Fruit fly (Drosophila melanogaster) whole organism, embryonic: Measurements from ENCODE around the gene Jhbp3.

Experiments used
- Atf-2 ChIP-seq: fragments of 200-800 bp; sonication (Bioruptor generic); optimal IDR thresholded peaks from 2 replicates; lab custom pipeline; 2016; ENCODE audit warnings: missing biosample characterization, missing genetic modification characterization
- CG10147 ChIP-seq: fragments of 200-800 bp; sonication (Bioruptor generic); optimal IDR thresholded peaks from 2 replicates; lab custom pipeline; 2019; ENCODE audit warnings: missing biosample characterization, mild to moderate bottlenecking, missing genetic modification characterization, moderate library complexity
- CG12769 ChIP-seq: fragments of 200-800 bp; sonication (Bioruptor generic); optimal IDR thresholded peaks from 2 replicates; lab custom pipeline; 2019; ENCODE audit warnings: missing biosample characterization, mild to moderate bottlenecking, missing genetic modification characterization, moderate library complexity
- CG5245 ChIP-seq: fragments of 200-800 bp; sonication (Bioruptor generic); optimal IDR thresholded peaks from 3 replicates; lab custom pipeline; 2016; ENCODE audit warnings: missing biosample characterization, missing genetic modification characterization
- CG8281 ChIP-seq: fragments of 200-800 bp; sonication (Bioruptor generic); optimal IDR thresholded peaks from 2 replicates; lab custom pipeline; 2018; ENCODE audit warnings: missing biosample characterization, mild to moderate bottlenecking, missing genetic modification characterization, moderate library complexity
- Dip3 ChIP-seq: fragments of 200-800 bp; sonication (Bioruptor generic); optimal IDR thresholded peaks from 3 replicates; lab custom pipeline; 2016; ENCODE audit warnings: missing biosample characterization, missing genetic modification characterization
- Trl ChIP-seq, 3 experiments: fragments of >200 bp in 2 of 3; fragments of 200-800 bp in 1 of 3; sonication (Bioruptor generic) in 1 of 3; optimal IDR thresholded peaks; 2 replicates in 1 of 3; 3 replicates in 2 of 3; lab custom pipeline; 2016 to 2017; ENCODE audit warnings: missing biosample characterization in 1 of 3, missing genetic modification characterization in 1 of 3
- chm ChIP-seq: fragments of 200-800 bp; sonication (Bioruptor generic); IDR thresholded peaks from 2 replicates; pipeline ENCODE4 v1.3.6; 2022; ENCODE audit warnings: missing biosample characterization, missing genetic modification characterization
- kni ChIP-seq: fragments of 200-800 bp; sonication (Bioruptor generic); optimal IDR thresholded peaks from 3 replicates; lab custom pipeline; 2017; ENCODE audit warnings: mild to moderate bottlenecking, missing biosample characterization, missing genetic modification reagents, missing genetic modification characterization
- nom ChIP-seq: fragments of 200-800 bp; sonication (Bioruptor generic); optimal IDR thresholded peaks from 2 replicates; lab custom pipeline; 2017; ENCODE audit warnings: missing biosample characterization, missing genetic modification characterization, mild to moderate bottlenecking, moderate library complexity, missing genetic modification reagents
- org-1 ChIP-seq: fragments of 200-800 bp; sonication (Bioruptor generic); optimal IDR thresholded peaks from 2 replicates; lab custom pipeline; 2017; ENCODE audit warnings: missing biosample characterization, missing genetic modification characterization

dm6 chr3R:4957812-4958211 lies 2.8 kb upstream of the Jhbp3 start:
- TF ChIP-seq Atf-2 (GFP tag; lab: Kevin White, UChicago) = no peak
- no peak for TF ChIP-seq nom (GFP tag; lab: Kevin White, UChicago)
- no peak for TF ChIP-seq CG5245 (GFP tag; lab: Kevin White, UChicago)
- TF ChIP-seq kni (GFP tag; lab: Kevin White, UChicago) = no peak
- TF ChIP-seq Dip3 = no peak
- no peak for TF ChIP-seq CG10147 (GFP tag; lab: Kevin White, UChicago)
- no peak for TF ChIP-seq CG8281 (tag; lab: Kevin White, UChicago)
- TF ChIP-seq org-1 (GFP tag; lab: Kevin White, UChicago) = no peak
- TF ChIP-seq chm (GFP tag; lab: Robert Waterston, UW) = no peak
- no peak for TF ChIP-seq CG12769 (tag; lab: Kevin White, UChicago)
- TF ChIP-seq Trl (optimal IDR thresholded peaks at IDR 0.05; lab: Kevin White, UChicago) = no peak
- no peak for TF ChIP-seq Trl (GFP tag; optimal IDR thresholded peaks at IDR 0.05; lab: Kevin White, UChicago)
